Fruit fly (Drosophila melanogaster) whole organism, prepupa: Measurements from ENCODE around the gene TfIIEalpha.

Experiments used
- Blimp-1 ChIP-seq: fragments of 200-800 bp; sonication (Bioruptor generic); optimal IDR thresholded peaks from 3 replicates; lab custom pipeline; 2017; ENCODE audit warnings: missing biosample characterization, missing genetic modification characterization, mild to moderate bottlenecking, moderate library complexity, missing genetic modification reagents
- CG11762 ChIP-seq: fragments of 200-800 bp; sonication (Bioruptor generic); optimal IDR thresholded peaks from 3 replicates; lab custom pipeline; 2016; ENCODE audit warnings: missing biosample characterization, missing genetic modification characterization; ENCODE audit not compliant: insufficient read depth
- CG1621 ChIP-seq: fragments of 200-800 bp; sonication (Bioruptor generic); optimal IDR thresholded peaks from 3 replicates; lab custom pipeline; 2018; ENCODE audit warnings: missing biosample characterization, mild to moderate bottlenecking, missing genetic modification characterization
- CG3032 ChIP-seq: fragments of 200-800 bp; optimal IDR thresholded peaks from 2 replicates; lab custom pipeline; 2019; ENCODE audit warnings: missing biosample characterization, mild to moderate bottlenecking, missing genetic modification characterization, moderate library complexity
- CG31627 ChIP-seq: fragments of 200-800 bp; sonication (Bioruptor generic); optimal IDR thresholded peaks from 3 replicates; lab custom pipeline; 2016; ENCODE audit warnings: missing biosample characterization, missing genetic modification characterization
- CG34406 ChIP-seq: fragments of 200-800 bp; sonication (Bioruptor generic); optimal IDR thresholded peaks from 3 replicates; lab custom pipeline; 2016; ENCODE audit warnings: missing biosample characterization, missing genetic modification characterization
- CG3919 ChIP-seq: fragments of 200-800 bp; sonication (Bioruptor generic); optimal IDR thresholded peaks from 3 replicates; lab custom pipeline; 2016; ENCODE audit warnings: missing biosample characterization, missing genetic modification characterization
- CG6163 ChIP-seq: fragments of 200-800 bp; sonication (Bioruptor generic); IDR thresholded peaks from 3 replicates; pipeline ENCODE4 v1.3.6; 2022; ENCODE audit warnings: missing biosample characterization, missing genetic modification characterization
- CG6792 ChIP-seq: fragments of 200-800 bp; sonication (Bioruptor generic); optimal IDR thresholded peaks from 3 replicates; lab custom pipeline; 2016; ENCODE audit warnings: missing biosample characterization, missing genetic modification characterization
- CG6808 ChIP-seq: fragments of 200-800 bp; sonication (Bioruptor generic); optimal IDR thresholded peaks from 3 replicates; lab custom pipeline; 2017; ENCODE audit warnings: missing biosample characterization, missing genetic modification characterization, mild to moderate bottlenecking, moderate library complexity, missing genetic modification reagents
- CG6854 ChIP-seq: fragments of 200-800 bp; sonication (Bioruptor generic); optimal IDR thresholded peaks from 2 replicates; lab custom pipeline; 2017; ENCODE audit warnings: missing biosample characterization, mild to moderate bottlenecking, missing genetic modification characterization
- CG8319 ChIP-seq: fragments of 200-800 bp; sonication (Bioruptor generic); optimal IDR thresholded peaks from 3 replicates; lab custom pipeline; 2016; ENCODE audit warnings: missing biosample characterization, missing genetic modification characterization
- CG9139 ChIP-seq: fragments of 200-800 bp; sonication (Bioruptor generic); optimal IDR thresholded peaks from 3 replicates; lab custom pipeline; 2017; ENCODE audit warnings: missing biosample characterization, mild to moderate bottlenecking, missing genetic modification characterization
- Eip75B ChIP-seq: fragments of 200-800 bp; sonication (Bioruptor generic); optimal IDR thresholded peaks from 3 replicates; lab custom pipeline; 2016; ENCODE audit warnings: missing biosample characterization, missing genetic modification characterization
- Eip78C ChIP-seq: fragments of 200-800 bp; sonication (Bioruptor generic); peaks from one replicate; lab custom pipeline; 2016; ENCODE audit warnings: missing biosample characterization, missing genetic modification characterization
- Eip93F ChIP-seq: fragments of 200-800 bp; sonication (Bioruptor generic); optimal IDR thresholded peaks from 2 replicates; lab custom pipeline; 2016; ENCODE audit warnings: missing biosample characterization, mild to moderate bottlenecking, missing genetic modification characterization
- Ets96B ChIP-seq: fragments of 200-800 bp; optimal IDR thresholded peaks from 2 replicates; lab custom pipeline; 2019; ENCODE audit warnings: missing biosample characterization, mild to moderate bottlenecking, missing genetic modification characterization, moderate library complexity
- Hr38 ChIP-seq: sonication (Bioruptor generic); optimal IDR thresholded peaks from 2 replicates; lab custom pipeline; 2016; ENCODE audit warnings: missing biosample characterization, missing genetic modification characterization
- Met ChIP-seq: fragments of 200-800 bp; sonication (Bioruptor generic); optimal IDR thresholded peaks from 3 replicates; lab custom pipeline; 2016; ENCODE audit warnings: missing biosample characterization, missing genetic modification characterization
- OdsH ChIP-seq: fragments of 200-800 bp; sonication (Bioruptor generic); optimal IDR thresholded peaks from 3 replicates; lab custom pipeline; 2016; ENCODE audit warnings: missing biosample characterization, missing genetic modification characterization
- Sox102F ChIP-seq: fragments of 200-800 bp; sonication (Bioruptor generic); optimal IDR thresholded peaks from 2 replicates; lab custom pipeline; 2016; ENCODE audit warnings: missing biosample characterization, mild to moderate bottlenecking, missing genetic modification characterization
- Sox15 ChIP-seq: fragments of 200-800 bp; sonication (Bioruptor generic); optimal IDR thresholded peaks from 3 replicates; lab custom pipeline; 2016; ENCODE audit warnings: missing biosample characterization, missing genetic modification characterization
- achi ChIP-seq: fragments of 200-800 bp; sonication (Bioruptor generic); optimal IDR thresholded peaks from 3 replicates; lab custom pipeline; 2016; ENCODE audit warnings: missing biosample characterization, missing genetic modification characterization
- acj6 ChIP-seq: fragments of 200-800 bp; sonication (Bioruptor generic); optimal IDR thresholded peaks from 3 replicates; lab custom pipeline; 2016; ENCODE audit warnings: missing biosample characterization, missing genetic modification characterization
- fd85E ChIP-seq: fragments of 200-800 bp; sonication (Bioruptor generic); optimal IDR thresholded peaks from 3 replicates; lab custom pipeline; 2016; ENCODE audit warnings: missing biosample characterization, missing genetic modification characterization
- fkh ChIP-seq: fragments of 200-800 bp; sonication (Bioruptor generic); optimal IDR thresholded peaks from 3 replicates; lab custom pipeline; 2017; ENCODE audit warnings: missing biosample characterization, mild to moderate bottlenecking, missing genetic modification characterization, moderate library complexity
- salr ChIP-seq, 2 experiments: fragments of 200-800 bp; sonication (Bioruptor generic); optimal IDR thresholded peaks; 3 replicates each; lab custom pipeline; 2016 to 2018; ENCODE audit warnings: missing biosample characterization in 2 of 2, missing genetic modification characterization in 2 of 2, mild to moderate bottlenecking in 1 of 2
- spab ChIP-seq: fragments of 200-800 bp; sonication (Bioruptor generic); optimal IDR thresholded peaks from 2 replicates; lab custom pipeline; 2017; ENCODE audit warnings: missing biosample characterization, mild to moderate bottlenecking, missing genetic modification characterization, missing genetic modification reagents
- svp ChIP-seq: fragments of 200-800 bp; sonication (Bioruptor generic); peaks from one replicate; lab custom pipeline; 2016; ENCODE audit warnings: missing biosample characterization, missing genetic modification characterization
- vri ChIP-seq: fragments of 200-800 bp; sonication (Bioruptor generic); optimal IDR thresholded peaks from 3 replicates; lab custom pipeline; 2016; ENCODE audit warnings: missing biosample characterization, mild to moderate bottlenecking, missing genetic modification characterization

TfIIEalpha gene

dm6 chr3L:11683819-11684521 lies 2.1 kb downstream of the TfIIEalpha start, which contains the start of gene Sugb (continued):
- TF ChIP-seq CG31627 (GFP tag; lab: Kevin White, UChicago) (peak; percentile 63), acj6 (GFP tag; lab: Kevin White, UChicago) (peak; percentile 68), svp (GFP tag; lab: Kevin White, UChicago) (peak; percentile 89), CG6854 (GFP tag; lab: Kevin White, UChicago) (no peak), achi (peak; percentile 76), CG6808 (GFP tag; lab: Kevin White, UChicago) (peak; percentile 66), Ets96B (peak; percentile 33), salr (GFP tag; optimal IDR thresholded peaks at IDR 0.05; lab: Kevin White, UChicago) (peak in 1 of 2 experiments; percentile 59), Hr38 (GFP tag; lab: Kevin White, UChicago) (no peak), CG1621 (tag; lab: Kevin White, UChicago) (peak; percentile 53), CG9139 (GFP tag; lab: Kevin White, UChicago) (peak; percentile 12), Sox15 (GFP tag; lab: Kevin White, UChicago) (no peak)

dm6 chr3L:11684522-11684851 lies 2.6 kb downstream of the TfIIEalpha start:
- TF ChIP-seq salr (GFP tag; optimal IDR thresholded peaks at IDR 0.05; lab: Kevin White, UChicago) (no peak), vri (GFP tag; lab: Kevin White, UChicago) (peak; percentile 22), CG34406 (GFP tag; lab: Kevin White, UChicago) (no peak), fd85E (GFP tag; lab: Kevin White, UChicago) (no peak)

- no peak for TF ChIP-seq CG11762 (GFP tag; lab: Kevin White, UChicago)
- TF ChIP-seq Met (GFP tag; lab: Kevin White, UChicago) = no peak
- TF ChIP-seq fkh (GFP tag; lab: Kevin White, UChicago) = peak; percentile 80
- TF ChIP-seq Eip75B (GFP tag; lab: Kevin White, UChicago) = no peak
These were observed 4.0 kb downstream of the TfIIEalpha start for dm6 chr3L:11685876-11686275.

DNA sequence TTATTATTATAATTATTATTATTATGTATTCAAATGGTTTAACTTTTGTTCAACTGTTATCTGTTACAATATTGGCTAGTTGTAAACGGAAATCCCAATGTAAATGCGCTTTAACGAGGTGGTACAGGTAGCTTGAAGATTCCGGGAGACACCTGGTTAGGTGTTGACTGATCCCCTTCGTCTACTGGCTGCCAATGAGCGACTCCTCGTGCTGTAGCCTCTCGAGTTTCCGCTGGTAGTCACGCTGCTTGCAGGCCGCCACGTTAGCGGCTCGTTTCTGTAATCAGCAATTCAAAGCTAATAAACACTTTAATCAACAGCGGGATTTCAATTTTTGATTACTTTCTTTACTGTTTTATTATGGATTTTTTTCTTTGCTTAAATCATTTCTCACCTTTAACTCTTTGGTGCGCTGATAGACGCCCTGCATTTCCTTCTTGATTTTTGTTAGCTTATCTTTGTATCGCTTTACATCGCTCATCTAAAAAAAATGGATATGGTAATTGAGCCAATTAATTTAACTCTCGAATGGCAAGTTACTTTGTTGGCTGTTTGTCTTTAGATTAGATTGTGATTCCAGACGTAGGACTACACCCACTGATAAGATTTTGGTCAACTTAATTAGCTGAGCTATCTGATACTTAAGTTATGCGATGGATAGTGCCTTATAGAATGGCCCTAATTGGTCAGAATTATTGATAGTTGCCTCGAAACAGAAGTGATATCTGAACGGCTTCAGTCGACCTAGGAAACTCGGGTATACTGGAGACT lies 8.2 kb downstream of the TfIIEalpha start:
- no peak for TF ChIP-seq OdsH (GFP tag; lab: Kevin White, UChicago)
- peak; percentile 22 for TF ChIP-seq fkh (GFP tag; lab: Kevin White, UChicago)
- TF ChIP-seq spab (GFP tag; lab: Kevin White, UChicago) = no peak

dm6 chr3L:11691203-11691797 lies 9.5 kb downstream of the TfIIEalpha start, which contains the start of the genes Pldn and CG14135:
Gene Pldn, minus strand, starts transcription at chr3L:11691399.
Gene CG14135, plus strand, starts transcription at chr3L:11691571.
- no peak for TF ChIP-seq Eip93F
- TF ChIP-seq OdsH (GFP tag; lab: Kevin White, UChicago) = no peak
- TF ChIP-seq Eip75B (GFP tag; lab: Kevin White, UChicago) = no peak
- no peak for TF ChIP-seq CG31627 (GFP tag; lab: Kevin White, UChicago)
- TF ChIP-seq fkh (GFP tag; lab: Kevin White, UChicago) = peak; percentile 62
- TF ChIP-seq CG3919 (GFP tag; lab: Kevin White, UChicago) = no peak
- TF ChIP-seq CG6163 (GFP tag; lab: Robert Waterston, UW) = no peak
- no peak for TF ChIP-seq CG6792 (GFP tag; lab: Kevin White, UChicago)
- TF ChIP-seq CG3032 (tag; lab: Kevin White, UChicago) = peak; percentile 2
- TF ChIP-seq vri (GFP tag; lab: Kevin White, UChicago) = no peak
- TF ChIP-seq CG9139 (GFP tag; lab: Kevin White, UChicago) = no peak
- no peak for TF ChIP-seq Eip78C (GFP tag; lab: Kevin White, UChicago)
- TF ChIP-seq Sox102F (GFP tag; lab: Kevin White, UChicago) = no peak
- peak; percentile 38 for TF ChIP-seq Blimp-1 (GFP tag; lab: Kevin White, UChicago)
- no peak for TF ChIP-seq CG8319 (GFP tag; lab: Kevin White, UChicago)
